Worm (Caenorhabditis elegans) whole organism, young adult: Measurements from ENCODE around the gene str-19.
"Not testable (repeated sequence)": the region's sequence is repeated elsewhere in the genome, so short reads cannot be mapped to it uniquely, and the experiment has no call there.

Source experiments
- F52B5.7 ChIP-seq: sonication (generic microtip); optimal IDR thresholded peaks from 2 replicates; lab custom pipeline; 2016; ENCODE audit warnings: mild to moderate bottlenecking, missing genetic modification characterization, missing compliant biosample characterization
- ZK185.1 ChIP-seq: sonication (generic microtip); optimal IDR thresholded peaks from 2 replicates; lab custom pipeline; 2016; ENCODE audit warnings: mild to moderate bottlenecking, missing genetic modification characterization, missing compliant biosample characterization; ENCODE audit not compliant: poor library complexity, severe bottlenecking
- egl-44 ChIP-seq: fragments of 200-800 bp; sonication (Bioruptor generic); IDR thresholded peaks from 2 replicates; pipeline ENCODE4 v1.3.6; 2022; ENCODE audit warnings: missing genetic modification reagents, missing genetic modification characterization, missing compliant biosample characterization
- egrh-3 ChIP-seq: fragments of 200-800 bp; sonication (Bioruptor generic); IDR thresholded peaks from 2 replicates; pipeline ENCODE4 v1.3.6; 2022; ENCODE audit warnings: missing genetic modification reagents, missing genetic modification characterization, missing compliant biosample characterization
- him-1 ChIP-seq: sonication (generic microtip); optimal IDR thresholded peaks from 2 replicates; lab custom pipeline; 2016; ENCODE audit warnings: missing genotype, missing genetic modification reagents, missing genetic modification characterization, missing compliant biosample characterization
- hlh-26 ChIP-seq: fragments of 200-800 bp; sonication (Bioruptor generic); conservative IDR thresholded peaks from 2 replicates; pipeline ENCODE4 v1.3.6; 2022; ENCODE audit warnings: missing genetic modification reagents, missing genetic modification characterization, missing compliant biosample characterization
- lsl-1 ChIP-seq: fragments of 200-800 bp; sonication (Bioruptor generic); optimal IDR thresholded peaks from 2 replicates; lab custom pipeline; 2018; ENCODE audit warnings: mild to moderate bottlenecking, missing genetic modification characterization, moderate library complexity, missing compliant biosample characterization
- snpc-4 ChIP-seq, 5 experiments: fragments of 150-350 bp in 1 of 5; sonication (generic microtip) in 4 of 5; optimal IDR thresholded peaks; 2 replicates each; lab custom pipeline; 2014 to 2018; ENCODE audit warnings: missing genetic modification characterization in 5 of 5, missing biosample characterization in 3 of 5, antibody characterized with exemption in 2 of 5, mild to moderate bottlenecking in 2 of 5, missing compliant biosample characterization in 2 of 5, missing genotype in 2 of 5, moderate library complexity in 2 of 5, missing genetic modification reagents in 1 of 5
- sptf-2 ChIP-seq: fragments of 200-800 bp; sonication (Bioruptor generic); optimal IDR thresholded peaks from 2 replicates; lab custom pipeline; 2018; ENCODE audit warnings: mild to moderate bottlenecking, missing genetic modification characterization, missing compliant biosample characterization
- tlf-1 ChIP-seq: fragments of 200-800 bp; sonication (Bioruptor generic); optimal IDR thresholded peaks from 2 replicates; lab custom pipeline; 2018; ENCODE audit warnings: mild to moderate bottlenecking, missing genetic modification characterization, missing compliant biosample characterization
- unc-130 ChIP-seq: sonication (generic microtip); optimal IDR thresholded peaks from 2 replicates; lab custom pipeline; 2016; ENCODE audit warnings: missing genetic modification reagents, missing genetic modification characterization, missing compliant biosample characterization
- unc-62 ChIP-seq: fragments of 150-350 bp; optimal IDR thresholded peaks from 2 replicates; lab custom pipeline; 2014; ENCODE audit warnings: missing biosample characterization, missing genetic modification reagents, missing genetic modification characterization
- ztf-6 ChIP-seq: fragments of 200-800 bp; sonication (Bioruptor generic); IDR thresholded peaks from 2 replicates; pipeline ENCODE4 v1.3.6; 2022; ENCODE audit warnings: missing genetic modification reagents, missing genetic modification characterization, missing compliant biosample characterization

- TF ChIP-seq F52B5.7; unc-130 (GFP tag; lab: Kevin White, UChicago); tlf-1 (GFP tag; lab: Kevin White, UChicago); him-1 (tag; lab: Kevin White, UChicago); egl-44 (GFP tag; lab: Robert Waterston, UW); sptf-2 (GFP tag; lab: Kevin White, UChicago); snpc-4 (GFP tag; optimal IDR thresholded peaks at IDR 0.05; lab: Kevin White, UChicago); snpc-4 (tag; optimal IDR thresholded peaks at IDR 0.05; lab: Kevin White, UChicago); lsl-1; ztf-6 (GFP tag; lab: Robert Waterston, UW); unc-62 (GFP tag; lab: Kevin White, UChicago); egrh-3 (GFP tag; lab: Robert Waterston, UW); hlh-26 (GFP tag; lab: Robert Waterston, UW); ZK185.1: not testable (repeated sequence)
These were observed at the start of gene str-19 for ce11 chrV:15744366-15744765.
